Worm (Caenorhabditis elegans): ENCODE data around the gene K07B1.4.

DNA sequence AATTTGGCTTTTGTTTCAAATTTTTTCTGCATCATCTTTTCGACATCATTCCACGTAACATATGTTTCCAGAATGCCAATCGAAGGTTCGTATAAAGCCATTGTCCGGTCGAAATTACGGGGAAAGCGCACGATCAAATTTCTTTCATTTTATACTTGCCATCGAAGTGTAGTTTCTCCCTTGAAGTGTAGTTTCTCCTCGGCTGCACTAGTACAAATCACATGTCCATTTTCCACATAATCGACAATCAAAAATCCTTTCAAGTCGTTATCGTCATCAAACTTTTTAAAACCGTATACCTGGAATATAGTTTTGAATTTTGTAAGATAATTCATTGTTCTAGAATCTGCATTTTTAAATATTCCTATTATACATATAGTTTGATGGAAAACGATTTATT lies 46.6 kb downstream of the K07B1.4 start, which contains the start of gene E02C12.9:
- TF ChIP-seq flt-1 (GFP tag; IDR thresholded peaks at IDR 0.05) (no peak), ztf-29 (GFP tag; IDR thresholded peaks at IDR 0.05) (no peak), ztf-23 (GFP tag; IDR thresholded peaks at IDR 0.05) (no peak)

All from whole organism, midembryonic.